Fruit fly (Drosophila melanogaster): Measurements from ENCODE around the gene Or2a.

Or2a gene

DNA sequence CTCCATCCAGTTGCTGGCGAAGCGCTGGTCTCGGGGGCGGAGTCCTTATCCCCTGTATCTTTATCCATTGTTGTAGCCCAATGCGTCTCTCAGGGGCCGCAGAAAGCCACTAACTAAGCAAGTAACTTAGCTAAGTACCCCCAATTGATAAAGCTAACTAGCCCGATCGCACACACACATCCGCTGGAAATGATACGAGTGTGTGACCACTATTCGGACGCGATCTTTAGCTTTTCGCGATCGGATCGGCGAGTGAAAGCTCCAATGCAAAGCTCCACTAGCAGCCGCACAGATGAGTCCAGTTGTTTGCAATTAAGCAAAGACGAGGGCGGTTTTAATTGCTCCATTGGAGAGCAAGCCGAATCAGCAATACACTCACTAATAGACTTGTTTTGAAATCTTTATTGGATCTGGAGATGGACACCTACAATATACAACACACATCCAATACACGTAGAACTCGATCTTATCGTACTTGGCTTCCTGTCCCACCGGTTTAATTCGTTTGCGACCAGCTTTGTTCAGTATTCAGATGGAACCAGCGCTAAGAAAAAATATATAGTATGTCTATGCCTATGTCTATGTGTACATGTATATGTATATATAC is 8.1 kb downstream of the Or2a start, which contains the start of gene CG3091:
CG3091 (minus strand) TSS at position 178 of the 607 bp plus-strand sequence.
- TF ChIP-seq Bgb (GFP tag; IDR thresholded peaks at IDR 0.05; ENCODE audit: partially characterized antibody): no peak
- peak; percentile 19 for TF ChIP-seq gro (GFP tag; optimal IDR thresholded peaks at IDR 0.05)
- TF ChIP-seq dysf (GFP tag; IDR thresholded peaks at IDR 0.05): peak; percentile 63; the same call in 2 of the 3 replicates
- TF ChIP-seq Drgx (GFP tag; IDR thresholded peaks at IDR 0.05): peak; percentile 40; the same call in 1 of the 2 replicates
- TF ChIP-seq eve (GFP tag; optimal IDR thresholded peaks at IDR 0.05): no peak
- TF ChIP-seq CG8089 (GFP tag; optimal IDR thresholded peaks at IDR 0.05): no peak
- TF ChIP-seq ash1 (GFP tag; optimal IDR thresholded peaks at IDR 0.05): no peak
- no peak for TF ChIP-seq CG7271 (tag; optimal IDR thresholded peaks at IDR 0.05)
- no peak for TF ChIP-seq CG6765 (GFP tag; optimal IDR thresholded peaks at IDR 0.05)
- TF ChIP-seq lmd (GFP tag; IDR thresholded peaks at IDR 0.05): no peak
- no peak for TF ChIP-seq Awh (GFP tag; IDR thresholded peaks at IDR 0.05)
- 0 out of 4 replicates have a peak, but pooled peaks have one; percentile 44 for TF ChIP-seq chinmo (GFP tag; IDR thresholded peaks at IDR 0.05; ENCODE audit: partially characterized antibody)
- TF ChIP-seq CG6854 (GFP tag; optimal IDR thresholded peaks at IDR 0.05): peak; percentile 10
- TF ChIP-seq PHDP (tag; optimal IDR thresholded peaks at IDR 0.05): no peak
- peak; percentile 27 for TF ChIP-seq mam (GFP tag; optimal IDR thresholded peaks at IDR 0.05)
- no peak for TF ChIP-seq zfh2 (GFP tag; optimal IDR thresholded peaks at IDR 0.05)
- peak; percentile 80 for TF ChIP-seq D19A (tag; optimal IDR thresholded peaks at IDR 0.05)
- TF ChIP-seq CG10462 (GFP tag; optimal IDR thresholded peaks at IDR 0.05): no peak
- TF ChIP-seq Myb (GFP tag; optimal IDR thresholded peaks at IDR 0.05): no peak
- TF ChIP-seq CG1602 (GFP tag; optimal IDR thresholded peaks at IDR 0.05): no peak
- TF ChIP-seq sr (GFP tag; IDR thresholded peaks at IDR 0.05): no peak
- no peak for TF ChIP-seq CG18262 (tag; optimal IDR thresholded peaks at IDR 0.05)
- TF ChIP-seq slbo (GFP tag; IDR thresholded peaks at IDR 0.05): peak; percentile 26; the same call in 1 of the 2 replicates
- TF ChIP-seq CG8290 (GFP tag; optimal IDR thresholded peaks at IDR 0.05): no peak
- TF ChIP-seq CG8290 (tag; optimal IDR thresholded peaks at IDR 0.05): peak in 1 of 2 experiments; percentile 27
- TF ChIP-seq CG3847 (GFP tag; IDR thresholded peaks at IDR 0.05): no peak
- no peak for TF ChIP-seq Dip2 (GFP tag; IDR thresholded peaks at IDR 0.05)
- TF ChIP-seq Ada2b (GFP tag; IDR thresholded peaks at IDR 0.05): 0 out of 2 replicates have a peak, but pooled peaks have one; percentile 15
- no peak for TF ChIP-seq CG5180 (GFP tag; optimal IDR thresholded peaks at IDR 0.05)
- peak; percentile 12; the same call in 1 of the 2 replicates for TF ChIP-seq sob (GFP tag; IDR thresholded peaks at IDR 0.05)
- no peak for TF ChIP-seq mld (GFP tag; IDR thresholded peaks at IDR 0.05; ENCODE audit: partially characterized antibody)
- TF ChIP-seq CG17802 (tag; optimal IDR thresholded peaks at IDR 0.05): no peak
- TF ChIP-seq BEAF-32 (GFP tag; optimal IDR thresholded peaks at IDR 0.05): no peak
- TF ChIP-seq CG34376 (GFP tag; optimal IDR thresholded peaks at IDR 0.05): peak; percentile 53
- peak; percentile 86 for TF ChIP-seq Deaf1 (tag; optimal IDR thresholded peaks at IDR 0.05)
- no peak for TF ChIP-seq wek (GFP tag; optimal IDR thresholded peaks at IDR 0.05)
- peak; percentile 53 for TF ChIP-seq sug (tag; optimal IDR thresholded peaks at IDR 0.05)
- TF ChIP-seq CG18599 (GFP tag; optimal IDR thresholded peaks at IDR 0.05): peak; percentile 43
- TF ChIP-seq twi (tag; optimal IDR thresholded peaks at IDR 0.05): no peak
- peak; percentile 24 for TF ChIP-seq CG15514 (GFP tag; optimal IDR thresholded peaks at IDR 0.05)
- TF ChIP-seq esg (GFP tag; conservative IDR thresholded peaks at IDR 0.05): no peak
- peak; percentile 59 for TF ChIP-seq exex (tag; optimal IDR thresholded peaks at IDR 0.05)
- no peak for TF ChIP-seq usp (GFP tag; optimal IDR thresholded peaks at IDR 0.05)
- no peak for TF ChIP-seq CG4424 (GFP tag; optimal IDR thresholded peaks at IDR 0.05)
- TF ChIP-seq Med (GFP tag): peak; percentile 75
- TF ChIP-seq Adf1 (GFP tag; IDR thresholded peaks at IDR 0.05): no peak
- no peak for TF ChIP-seq CG1233 (GFP tag; optimal IDR thresholded peaks at IDR 0.05)
- no peak for TF ChIP-seq Side (GFP tag; optimal IDR thresholded peaks at IDR 0.05)
- peak in 1 of 2 experiments; percentile 23 for TF ChIP-seq dpn (GFP tag; optimal IDR thresholded peaks at IDR 0.05)
- TF ChIP-seq caup (GFP tag; optimal IDR thresholded peaks at IDR 0.05; ENCODE audit: severe bottlenecking): peak; percentile 20
